Fruit fly (Drosophila melanogaster): ENCODE data around the gene CG11226.

Gene CG11226

dm6 chr3L:22836768-22837167 lies at the start of gene CG11226, which contains the start of gene CG45428:
CG11226 (plus strand) TSS chr3L:22837068.
CG45428 (minus strand) TSS chr3L:22837070.
- TF ChIP-seq svp (GFP tag) (peak; percentile 40), CG4318 (GFP tag; optimal IDR thresholded peaks at IDR 0.05) (no peak)

dm6 chr3L:22787947-22788489 lies 48.9 kb upstream of the CG11226 start, which contains the start of gene CG14448:
CG14448 (plus strand) TSS chr3L:22788439.
- TF ChIP-seq vri (GFP tag; optimal IDR thresholded peaks at IDR 0.05): no peak
- no peak for TF ChIP-seq topi (GFP tag; optimal IDR thresholded peaks at IDR 0.05)
- TF ChIP-seq CG8119 (GFP tag; IDR thresholded peaks at IDR 0.05): no peak
- no peak for TF ChIP-seq CG6163 (GFP tag; IDR thresholded peaks at IDR 0.05)
- no peak for TF ChIP-seq Ets96B (tag; optimal IDR thresholded peaks at IDR 0.05)
- TF ChIP-seq fd85E (GFP tag; optimal IDR thresholded peaks at IDR 0.05): no peak
- no peak for TF ChIP-seq ss (GFP tag; optimal IDR thresholded peaks at IDR 0.05)
- TF ChIP-seq dac (GFP tag; optimal IDR thresholded peaks at IDR 0.05): no peak
- no peak for TF ChIP-seq Ets21C (GFP tag; optimal IDR thresholded peaks at IDR 0.05)

dm6 chr3L:22791622-22792021 lies 45.2 kb upstream of the CG11226 start:
- TF ChIP-seq topi (GFP tag; optimal IDR thresholded peaks at IDR 0.05) (no peak), Eip78C (GFP tag) (no peak), Hr38 (GFP tag; optimal IDR thresholded peaks at IDR 0.05) (no peak), CG15336 (GFP tag; IDR thresholded peaks at IDR 0.05) (no peak), CG4318 (GFP tag; optimal IDR thresholded peaks at IDR 0.05) (no peak)

dm6 chr3L:22795604-22796003 lies 41.3 kb upstream of the CG11226 start:
- TF ChIP-seq achi (GFP tag; optimal IDR thresholded peaks at IDR 0.05) (no peak), CG11294 (GFP tag; IDR thresholded peaks at IDR 0.05) (no peak), acj6 (GFP tag; optimal IDR thresholded peaks at IDR 0.05) (no peak), spab (GFP tag; optimal IDR thresholded peaks at IDR 0.05) (no peak), fd59A (GFP tag; optimal IDR thresholded peaks at IDR 0.05) (no peak), fkh (GFP tag; optimal IDR thresholded peaks at IDR 0.05) (no peak), Sox14 (GFP tag; optimal IDR thresholded peaks at IDR 0.05) (no peak), dac (GFP tag; optimal IDR thresholded peaks at IDR 0.05) (no peak), CG10669 (GFP tag; optimal IDR thresholded peaks at IDR 0.05) (no peak), Sox15 (GFP tag; optimal IDR thresholded peaks at IDR 0.05) (no peak), Met (GFP tag; optimal IDR thresholded peaks at IDR 0.05) (no peak), Gug (GFP tag; IDR thresholded peaks at IDR 0.05) (no peak), CG6854 (GFP tag; optimal IDR thresholded peaks at IDR 0.05) (no peak)

- TF ChIP-seq Blimp-1 (GFP tag; optimal IDR thresholded peaks at IDR 0.05) (peak; percentile 35), spab (GFP tag; optimal IDR thresholded peaks at IDR 0.05) (no peak), Smox (GFP tag; optimal IDR thresholded peaks at IDR 0.05) (no peak), CG3919 (GFP tag; optimal IDR thresholded peaks at IDR 0.05) (no peak), CG31627 (GFP tag; optimal IDR thresholded peaks at IDR 0.05) (no peak), CG1621 (tag; optimal IDR thresholded peaks at IDR 0.05) (no peak), Hr4 (GFP tag; optimal IDR thresholded peaks at IDR 0.05) (no peak), Met (GFP tag; optimal IDR thresholded peaks at IDR 0.05) (no peak), CG16779 (tag; optimal IDR thresholded peaks at IDR 0.05) (no peak), CG6854 (GFP tag; optimal IDR thresholded peaks at IDR 0.05) (no peak), Lpt (GFP tag; optimal IDR thresholded peaks at IDR 0.05) (no peak), Ets96B (tag; optimal IDR thresholded peaks at IDR 0.05) (no peak), ss (GFP tag; optimal IDR thresholded peaks at IDR 0.05) (no peak), Hr38 (GFP tag; optimal IDR thresholded peaks at IDR 0.05) (no peak), net (GFP tag; optimal IDR thresholded peaks at IDR 0.05) (no peak), CG15336 (GFP tag; IDR thresholded peaks at IDR 0.05) (no peak), Sox14 (GFP tag; optimal IDR thresholded peaks at IDR 0.05) (peak; percentile 63), Eip78C (GFP tag) (peak; percentile 39), dac (GFP tag; optimal IDR thresholded peaks at IDR 0.05) (no peak), CG10669 (GFP tag; optimal IDR thresholded peaks at IDR 0.05) (no peak)
These were observed 34.9 kb upstream of the CG11226 start for dm6 chr3L:22801970-22802369.

Measured in whole organism, prepupa.